Fruit fly (Drosophila melanogaster) whole organism, embryonic: ENCODE data around the gene Dok.

Experiments used
- B-H2 ChIP-seq: fragments of 200-800 bp; sonication (Bioruptor generic); optimal IDR thresholded peaks from 2 replicates; lab custom pipeline; 2018; ENCODE audit warnings: missing biosample characterization, mild to moderate bottlenecking, missing genetic modification characterization
- Blimp-1 ChIP-seq: fragments of 200-800 bp; sonication (Bioruptor generic); optimal IDR thresholded peaks from 3 replicates; lab custom pipeline; 2018; ENCODE audit warnings: missing biosample characterization, missing genetic modification characterization, mild to moderate bottlenecking, moderate library complexity, missing genetic modification reagents
- CG10209 ChIP-seq: fragments of 200-800 bp; sonication (Bioruptor generic); optimal IDR thresholded peaks from 3 replicates; lab custom pipeline; 2017; ENCODE audit warnings: missing biosample characterization, mild to moderate bottlenecking, missing genetic modification characterization, missing genetic modification reagents
- CG10366 ChIP-seq: fragments of 200-800 bp; sonication (Bioruptor generic); IDR thresholded peaks from 2 replicates; pipeline ENCODE4 v1.3.6; 2022; ENCODE audit warnings: missing biosample characterization, missing genetic modification characterization
- CG11560 ChIP-seq: fragments of 200-800 bp; sonication (Bioruptor generic); IDR thresholded peaks from 3 replicates; pipeline ENCODE4 v1.3.6; 2022; ENCODE audit warnings: missing biosample characterization, missing genetic modification characterization
- CG12104 ChIP-seq: fragments of 200-800 bp; sonication (Bioruptor generic); optimal IDR thresholded peaks from 3 replicates; lab custom pipeline; 2016; ENCODE audit warnings: missing biosample characterization, missing genetic modification characterization
- CG12659 ChIP-seq: fragments of 200-800 bp; sonication (Bioruptor generic); optimal IDR thresholded peaks from 3 replicates; lab custom pipeline; 2017; ENCODE audit warnings: mild to moderate bottlenecking, missing biosample characterization, missing genetic modification reagents, missing genetic modification characterization
- CG12744 ChIP-seq: fragments of 200-800 bp; sonication (Bioruptor generic); optimal IDR thresholded peaks from 2 replicates; lab custom pipeline; 2016; ENCODE audit warnings: missing biosample characterization, missing genetic modification characterization
- CG15011 ChIP-seq: fragments of 200-800 bp; sonication (Bioruptor generic); optimal IDR thresholded peaks from 3 replicates; lab custom pipeline; 2018; ENCODE audit warnings: missing biosample characterization, mild to moderate bottlenecking, missing genetic modification characterization
- CG1647 ChIP-seq: fragments of 200-800 bp; sonication (Bioruptor generic); optimal IDR thresholded peaks from 3 replicates; lab custom pipeline; 2016; ENCODE audit warnings: missing biosample characterization, missing genetic modification characterization
- CG17612 ChIP-seq: fragments of 200-800 bp; sonication (Bioruptor generic); IDR thresholded peaks from 2 replicates; pipeline ENCODE4 v1.3.6; 2022; ENCODE audit warnings: missing biosample characterization, missing genetic modification characterization
- CG2120 ChIP-seq: fragments of 200-800 bp; sonication (Bioruptor generic); optimal IDR thresholded peaks from 3 replicates; lab custom pipeline; 2016; ENCODE audit warnings: missing biosample characterization, missing genetic modification characterization
- CG3281 ChIP-seq: fragments of 200-800 bp; sonication (Bioruptor generic); optimal IDR thresholded peaks from 3 replicates; lab custom pipeline; 2017; ENCODE audit warnings: missing biosample characterization, mild to moderate bottlenecking, missing genetic modification characterization
- CG4328 ChIP-seq: fragments of 200-800 bp; sonication (Bioruptor generic); optimal IDR thresholded peaks from 3 replicates; lab custom pipeline; 2017; ENCODE audit warnings: missing biosample characterization, missing genetic modification reagents, missing genetic modification characterization
- CG4360 ChIP-seq: fragments of 200-800 bp; sonication (Bioruptor generic); IDR thresholded peaks from 2 replicates; pipeline ENCODE4 v1.3.6; 2022; ENCODE audit warnings: missing biosample characterization, missing genetic modification characterization
- CG4820 ChIP-seq: fragments of 200-800 bp; sonication (Bioruptor generic); optimal IDR thresholded peaks from 3 replicates; lab custom pipeline; 2016; ENCODE audit warnings: missing biosample characterization, missing genetic modification characterization
- CG6765 ChIP-seq: fragments of 200-800 bp; sonication (Bioruptor generic); optimal IDR thresholded peaks from 3 replicates; lab custom pipeline; 2017; ENCODE audit warnings: missing biosample characterization, mild to moderate bottlenecking, missing genetic modification characterization
- CG9932 ChIP-seq: fragments of 200-800 bp; sonication (Bioruptor generic); IDR thresholded peaks from 2 replicates; pipeline ENCODE4 v1.3.6; 2022; ENCODE audit warnings: missing biosample characterization, missing genetic modification characterization
- D ChIP-seq, 2 experiments: fragments of 200-800 bp in 1 of 2; fragments of >200 bp in 1 of 2; sonication (Bioruptor generic) in 1 of 2; optimal IDR thresholded peaks; 2 replicates in 1 of 2; 3 replicates in 1 of 2; lab custom pipeline; 2017; ENCODE audit warnings: mild to moderate bottlenecking in 1 of 2, missing biosample characterization in 1 of 2, missing genetic modification characterization in 1 of 2, missing genetic modification reagents in 1 of 2
- Doc3 ChIP-seq: fragments of 200-800 bp; sonication (Bioruptor generic); IDR thresholded peaks from 3 replicates; pipeline ENCODE4 v1.3.6; 2022; ENCODE audit warnings: missing biosample characterization, missing genetic modification characterization; ENCODE audit not compliant: partially characterized antibody
- E2f1 ChIP-seq: fragments of 200-800 bp; sonication (Bioruptor generic); IDR thresholded peaks from 2 replicates; pipeline ENCODE4 v1.3.6; 2022; ENCODE audit warnings: missing biosample characterization, missing genetic modification characterization
- HLH3B ChIP-seq: fragments of 200-800 bp; sonication (Bioruptor generic); IDR thresholded peaks from 2 replicates; pipeline ENCODE4 v1.3.6; 2022; ENCODE audit warnings: missing biosample characterization, missing genetic modification characterization
- HmgZ ChIP-seq: fragments of 200-800 bp; sonication (Bioruptor generic); optimal IDR thresholded peaks from 2 replicates; lab custom pipeline; 2018; ENCODE audit warnings: missing biosample characterization, mild to moderate bottlenecking, missing genetic modification characterization
- Hmr ChIP-seq: fragments of 200-800 bp; sonication (Bioruptor generic); optimal IDR thresholded peaks from 3 replicates; lab custom pipeline; 2017; ENCODE audit warnings: mild to moderate bottlenecking, missing biosample characterization, missing genetic modification reagents, missing genetic modification characterization
- Hr51 ChIP-seq, 2 experiments: fragments of 200-800 bp; sonication (Bioruptor generic); optimal IDR thresholded peaks; 2 replicates in 1 of 2; 3 replicates in 1 of 2; lab custom pipeline; 2016 to 2018; ENCODE audit warnings: missing biosample characterization in 2 of 2, missing genetic modification characterization in 2 of 2, mild to moderate bottlenecking in 1 of 2, moderate library complexity in 1 of 2
- MBD-R2 ChIP-seq: fragments of 200-800 bp; sonication (Bioruptor generic); IDR thresholded peaks from 2 replicates; pipeline ENCODE4 v1.3.6; 2022; ENCODE audit warnings: missing biosample characterization, missing genetic modification characterization
- Med ChIP-seq: fragments of 200-800 bp; sonication (Bioruptor generic); peaks from one replicate; lab custom pipeline; 2016; ENCODE audit warnings: missing biosample characterization, missing genetic modification characterization, mild to moderate bottlenecking, inconsistent platforms, moderate library complexity
- Optix ChIP-seq: fragments of 200-800 bp; sonication (Bioruptor generic); IDR thresholded peaks from 3 replicates; pipeline ENCODE4 v1.3.6; 2022; ENCODE audit warnings: missing biosample characterization, missing genetic modification characterization
- Six4 ChIP-seq: fragments of 200-800 bp; sonication (Bioruptor generic); optimal IDR thresholded peaks from 2 replicates; lab custom pipeline; 2016; ENCODE audit warnings: missing biosample characterization, missing genetic modification characterization
- Spps ChIP-seq: fragments of 200-800 bp; sonication (Bioruptor generic); optimal IDR thresholded peaks from 2 replicates; lab custom pipeline; 2018; ENCODE audit warnings: missing biosample characterization, mild to moderate bottlenecking, missing genetic modification characterization
- Ssrp ChIP-seq: fragments of 200-800 bp; sonication (Bioruptor generic); optimal IDR thresholded peaks from 2 replicates; lab custom pipeline; 2018; ENCODE audit warnings: missing biosample characterization, mild to moderate bottlenecking, missing genetic modification characterization, moderate library complexity
- Usf ChIP-seq: fragments of 200-800 bp; sonication (Bioruptor generic); optimal IDR thresholded peaks from 2 replicates; lab custom pipeline; 2017; ENCODE audit warnings: missing genotype, missing biosample characterization, missing genetic modification characterization
- bowl ChIP-seq: fragments of 200-800 bp; sonication (Bioruptor generic); IDR thresholded peaks from 2 replicates; pipeline ENCODE4 v1.3.6; 2022; ENCODE audit warnings: missing biosample characterization, missing genetic modification characterization
- caup ChIP-seq: fragments of 200-800 bp; sonication (Bioruptor generic); optimal IDR thresholded peaks from 3 replicates; lab custom pipeline; 2017; ENCODE audit warnings: missing biosample characterization, mild to moderate bottlenecking, missing genetic modification characterization, moderate library complexity; ENCODE audit not compliant: severe bottlenecking
- corto ChIP-seq: fragments of 200-800 bp; sonication (Bioruptor generic); optimal IDR thresholded peaks from 2 replicates; lab custom pipeline; 2016; ENCODE audit warnings: missing biosample characterization, mild to moderate bottlenecking, missing genetic modification characterization, moderate library complexity
- dpn ChIP-seq, 2 experiments: fragments of 200-800 bp; sonication (Bioruptor generic); optimal IDR thresholded peaks; 3 replicates each; lab custom pipeline; 2016; ENCODE audit warnings: missing biosample characterization in 2 of 2, missing genetic modification characterization in 2 of 2
- dysf ChIP-seq: fragments of 200-800 bp; sonication (Bioruptor generic); IDR thresholded peaks from 3 replicates; pipeline ENCODE4 v1.3.6; 2022; ENCODE audit warnings: missing biosample characterization, missing genetic modification characterization
- gsb ChIP-seq: fragments of 200-800 bp; sonication (Bioruptor generic); IDR thresholded peaks from 2 replicates; pipeline ENCODE4 v1.3.6; 2022; ENCODE audit warnings: missing biosample characterization, missing genetic modification characterization
- inv ChIP-seq: fragments of 200-800 bp; sonication (Bioruptor generic); IDR thresholded peaks from 2 replicates; pipeline ENCODE4 v1.3.6; 2022; ENCODE audit warnings: missing biosample characterization, missing genetic modification characterization; ENCODE audit not compliant: partially characterized antibody
- kni ChIP-seq: fragments of 200-800 bp; sonication (Bioruptor generic); optimal IDR thresholded peaks from 3 replicates; lab custom pipeline; 2017; ENCODE audit warnings: mild to moderate bottlenecking, missing biosample characterization, missing genetic modification reagents, missing genetic modification characterization
- lmd ChIP-seq: fragments of 200-800 bp; sonication (Bioruptor generic); IDR thresholded peaks from 2 replicates; pipeline ENCODE4 v1.3.6; 2022; ENCODE audit warnings: missing biosample characterization, missing genetic modification characterization
- odd ChIP-seq: fragments of 200-800 bp; sonication (Bioruptor generic); optimal IDR thresholded peaks from 2 replicates; lab custom pipeline; 2017; ENCODE audit warnings: missing biosample characterization, mild to moderate bottlenecking, missing genetic modification characterization
- onecut ChIP-seq: fragments of 200-800 bp; sonication (Bioruptor generic); IDR thresholded peaks from 2 replicates; pipeline ENCODE4 v1.3.6; 2022; ENCODE audit warnings: missing biosample characterization, missing genetic modification characterization
- org-1 ChIP-seq: fragments of 200-800 bp; sonication (Bioruptor generic); optimal IDR thresholded peaks from 2 replicates; lab custom pipeline; 2017; ENCODE audit warnings: missing biosample characterization, missing genetic modification characterization
- sc ChIP-seq, 3 experiments: fragments of >200 bp in 2 of 3; fragments of 200-800 bp in 1 of 3; sonication (Bioruptor generic) in 1 of 3; optimal IDR thresholded peaks; 2 replicates in 2 of 3; 3 replicates in 1 of 3; lab custom pipeline; 2017; ENCODE audit warnings: mild to moderate bottlenecking in 1 of 3, missing biosample characterization in 1 of 3, missing genetic modification characterization in 1 of 3, missing genetic modification reagents in 1 of 3
- sima ChIP-seq: fragments of 200-800 bp; sonication (Bioruptor generic); optimal IDR thresholded peaks from 2 replicates; lab custom pipeline; 2016; ENCODE audit warnings: missing biosample characterization, missing genetic modification characterization
- zen2 ChIP-seq: fragments of 200-800 bp; sonication (Bioruptor generic); IDR thresholded peaks from 3 replicates; pipeline ENCODE4 v1.3.6; 2022; ENCODE audit warnings: missing biosample characterization, missing genetic modification characterization; ENCODE audit not compliant: partially characterized antibody

Dok gene

DNA sequence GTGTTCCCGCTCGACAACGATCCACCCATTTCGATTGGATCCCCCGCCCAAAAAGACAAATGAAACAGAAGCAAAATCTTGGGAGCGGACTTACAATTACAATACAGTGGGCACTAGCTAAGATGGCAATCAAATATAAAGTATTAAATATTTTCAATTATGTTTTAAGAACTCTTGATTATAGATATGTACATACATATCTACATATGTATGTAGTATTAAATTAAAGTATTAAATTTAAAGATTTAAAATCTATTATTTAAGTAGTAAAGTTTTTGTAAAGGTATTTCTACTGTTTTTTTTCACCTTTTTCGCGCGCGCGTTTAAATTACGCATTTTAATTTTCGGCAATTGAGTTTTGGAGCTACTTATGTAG, 10.8 kb downstream of the Dok start (continued):
- TF ChIP-seq CG6765 (GFP tag; lab: Kevin White, UChicago) (peak; percentile 11), CG9932 (GFP tag; lab: Robert Waterston, UW) (peak; percentile 80), lmd (GFP tag; lab: Robert Waterston, UW) (peak; percentile 73), Hmr (GFP tag; lab: Kevin White, UChicago) (peak; percentile 73), onecut (peak; percentile 9), Hr51 (GFP tag; optimal IDR thresholded peaks at IDR 0.05; lab: Kevin White, UChicago) (peak in 1 of 2 experiments; percentile 88), corto (GFP tag; lab: Kevin White, UChicago) (no peak), CG12104 (peak; percentile 58), Usf (GFP tag; lab: Kevin White, UChicago) (no peak), HmgZ (tag; lab: Kevin White, UChicago) (peak; percentile 61), gsb (GFP tag; lab: Robert Waterston, UW) (no peak), CG3281 (peak; percentile 77), CG15011 (GFP tag; lab: Kevin White, UChicago) (peak; percentile 32), org-1 (peak; percentile 42), CG4360 (no peak), kni (no peak), Optix (GFP tag; lab: Robert Waterston, UW) (no peak), HLH3B (GFP tag; lab: Robert Waterston, UW) (peak; percentile 68), CG12744 (GFP tag; lab: Kevin White, UChicago) (no peak), sc (optimal IDR thresholded peaks at IDR 0.05; lab: Kevin White, UChicago) (no peak), sc (GFP tag; optimal IDR thresholded peaks at IDR 0.05; lab: Kevin White, UChicago) (peak; percentile 51), zen2 (GFP tag; lab: Robert Waterston, UW) (no peak), CG4328 (GFP tag; lab: Kevin White, UChicago) (peak; percentile 56), sima (GFP tag; lab: Kevin White, UChicago) (no peak), dpn (GFP tag; optimal IDR thresholded peaks at IDR 0.05; lab: Kevin White, UChicago) (peak in 1 of 2 experiments; percentile 78), D (optimal IDR thresholded peaks at IDR 0.05; lab: Kevin White, UChicago) (no peak), D (GFP tag; optimal IDR thresholded peaks at IDR 0.05; lab: Kevin White, UChicago) (peak; percentile 74), MBD-R2 (GFP tag; lab: Robert Waterston, UW) (peak; percentile 37; the same call in 1 of the 2 replicates), CG10209 (GFP tag; lab: Kevin White, UChicago) (peak; percentile 76), caup (peak; percentile 54), CG2120 (peak; percentile 12), Ssrp (tag; lab: Kevin White, UChicago) (peak; percentile 77), CG4820 (GFP tag; lab: Kevin White, UChicago) (peak; percentile 30), Six4 (GFP tag; lab: Kevin White, UChicago) (peak; percentile 40), Blimp-1 (GFP tag; lab: Kevin White, UChicago) (peak; percentile 81), B-H2 (GFP tag; lab: Kevin White, UChicago) (peak; percentile 33), bowl (GFP tag; lab: Robert Waterston, UW) (peak; percentile 29; the same call in 1 of the 2 replicates), E2f1 (peak; percentile 77), Doc3 (GFP tag; lab: Robert Waterston, UW) (no peak), inv (GFP tag; lab: Robert Waterston, UW) (no peak), odd (GFP tag; lab: Kevin White, UChicago) (peak; percentile 69), CG10366 (GFP tag; lab: Robert Waterston, UW) (peak; percentile 55), CG12659 (GFP tag; lab: Kevin White, UChicago) (peak; percentile 72), CG11560 (peak; percentile 44; the same call in 1 of the 3 replicates), CG17612 (no peak), dysf (peak; percentile 85), Spps (tag; lab: Kevin White, UChicago) (peak; percentile 69), Med (no peak), CG1647 (no peak)
